Fruit fly (Drosophila melanogaster) whole organism, embryonic: Measurements from ENCODE around the gene CG43702.

Experiments used
- Asciz ChIP-seq: fragments of 200-800 bp; sonication (Bioruptor generic); optimal IDR thresholded peaks from 2 replicates; lab custom pipeline; 2017; ENCODE audit warnings: missing biosample characterization, mild to moderate bottlenecking, missing genetic modification characterization, missing genetic modification reagents
- Awh ChIP-seq: fragments of 200-800 bp; sonication (Bioruptor generic); IDR thresholded peaks from 2 replicates; pipeline ENCODE4, ENCODE4 v1.3.6; 2022; ENCODE audit warnings: missing biosample characterization, missing genetic modification characterization
- CG10366 ChIP-seq: fragments of 200-800 bp; sonication (Bioruptor generic); IDR thresholded peaks from 2 replicates; pipeline ENCODE4 v1.3.6; 2022; ENCODE audit warnings: missing biosample characterization, missing genetic modification characterization
- CG12071 ChIP-seq: fragments of 200-800 bp; sonication (Bioruptor generic); optimal IDR thresholded peaks from 3 replicates; lab custom pipeline; 2018; ENCODE audit warnings: missing biosample characterization, mild to moderate bottlenecking, missing genetic modification characterization
- CG12219 ChIP-seq: fragments of 200-800 bp; sonication (Bioruptor generic); optimal IDR thresholded peaks from 3 replicates; lab custom pipeline; 2018; ENCODE audit warnings: missing biosample characterization, mild to moderate bottlenecking, missing genetic modification characterization
- CG12769 ChIP-seq: fragments of 200-800 bp; sonication (Bioruptor generic); optimal IDR thresholded peaks from 2 replicates; lab custom pipeline; 2019; ENCODE audit warnings: missing biosample characterization, mild to moderate bottlenecking, missing genetic modification characterization, moderate library complexity
- CG13287 ChIP-seq: fragments of 200-800 bp; sonication (Bioruptor generic); IDR thresholded peaks from 2 replicates; pipeline ENCODE4 v1.3.6; 2022; ENCODE audit warnings: missing biosample characterization, missing genetic modification characterization; ENCODE audit not compliant: partially characterized antibody
- CG13296 ChIP-seq: fragments of 200-800 bp; sonication (Bioruptor generic); optimal IDR thresholded peaks from 3 replicates; lab custom pipeline; 2018; ENCODE audit warnings: missing biosample characterization, mild to moderate bottlenecking, missing genetic modification characterization
- CG14710 ChIP-seq: fragments of 200-800 bp; sonication (Bioruptor generic); optimal IDR thresholded peaks from 3 replicates; lab custom pipeline; 2019; ENCODE audit warnings: missing biosample characterization, mild to moderate bottlenecking, missing genetic modification characterization, moderate library complexity
- CG14860 ChIP-seq: fragments of 200-800 bp; sonication (Bioruptor generic); IDR thresholded peaks from 3 replicates; pipeline ENCODE4 v1.3.6; 2022; ENCODE audit warnings: missing biosample characterization, missing genetic modification characterization; ENCODE audit not compliant: partially characterized antibody
- CG1603 ChIP-seq: fragments of 200-800 bp; sonication (Bioruptor generic); optimal IDR thresholded peaks from 2 replicates; lab custom pipeline; 2019; ENCODE audit warnings: missing biosample characterization, mild to moderate bottlenecking, missing genetic modification characterization, moderate library complexity
- CG33557 ChIP-seq: fragments of 200-800 bp; sonication (Bioruptor generic); optimal IDR thresholded peaks from 2 replicates; lab custom pipeline; 2019; ENCODE audit warnings: missing biosample characterization, mild to moderate bottlenecking, missing genetic modification characterization, moderate library complexity
- CG3407 ChIP-seq: fragments of 200-800 bp; sonication (Bioruptor generic); optimal IDR thresholded peaks from 2 replicates; lab custom pipeline; 2018; ENCODE audit warnings: missing biosample characterization, mild to moderate bottlenecking, missing genetic modification characterization
- CG4328 ChIP-seq: fragments of 200-800 bp; sonication (Bioruptor generic); optimal IDR thresholded peaks from 3 replicates; lab custom pipeline; 2017; ENCODE audit warnings: missing biosample characterization, missing genetic modification reagents, missing genetic modification characterization
- CG4424 ChIP-seq: fragments of 200-800 bp; sonication (Bioruptor generic); optimal IDR thresholded peaks from 3 replicates; lab custom pipeline; 2016; ENCODE audit warnings: missing biosample characterization, missing genetic modification characterization
- CG6254 ChIP-seq: fragments of 200-800 bp; sonication (Bioruptor generic); optimal IDR thresholded peaks from 3 replicates; lab custom pipeline; 2017; ENCODE audit warnings: mild to moderate bottlenecking, missing biosample characterization, missing genetic modification reagents, missing genetic modification characterization
- CG6689 ChIP-seq: fragments of 200-800 bp; sonication (Bioruptor generic); IDR thresholded peaks from 2 replicates; pipeline ENCODE4 v1.3.6; 2022; ENCODE audit warnings: missing biosample characterization, missing genetic modification characterization
- CG7556 ChIP-seq: fragments of 200-800 bp; sonication (Bioruptor generic); optimal IDR thresholded peaks from 2 replicates; lab custom pipeline; 2017; ENCODE audit warnings: missing biosample characterization, mild to moderate bottlenecking, missing genetic modification characterization
- D19B ChIP-seq: fragments of 200-800 bp; sonication (Bioruptor generic); optimal IDR thresholded peaks from 2 replicates; lab custom pipeline; 2017; ENCODE audit warnings: missing biosample characterization, mild to moderate bottlenecking, missing genetic modification characterization
- Dp ChIP-seq: fragments of 200-800 bp; sonication (Bioruptor generic); optimal IDR thresholded peaks from 2 replicates; lab custom pipeline; 2018; ENCODE audit warnings: missing biosample characterization, mild to moderate bottlenecking, missing genetic modification characterization, moderate library complexity
- Drgx ChIP-seq: fragments of 200-800 bp; sonication (Bioruptor generic); IDR thresholded peaks from 2 replicates; pipeline ENCODE4 v1.3.6; 2022; ENCODE audit warnings: missing biosample characterization, missing genetic modification characterization
- ERR ChIP-seq: fragments of 200-800 bp; sonication (Bioruptor generic); optimal IDR thresholded peaks from 2 replicates; lab custom pipeline; 2016; ENCODE audit warnings: missing biosample characterization, missing genetic modification characterization
- H15 ChIP-seq: fragments of 200-800 bp; sonication (Bioruptor generic); IDR thresholded peaks from 3 replicates; pipeline ENCODE4 v1.3.6; 2022; ENCODE audit warnings: missing biosample characterization, missing genetic modification characterization
- Mad ChIP-seq: fragments of 200-800 bp; sonication (Bioruptor generic); optimal IDR thresholded peaks from 2 replicates; lab custom pipeline; 2016; ENCODE audit warnings: missing biosample characterization, missing genetic modification characterization
- Max ChIP-seq: fragments of 200-800 bp; sonication (Bioruptor generic); optimal IDR thresholded peaks from 2 replicates; lab custom pipeline; 2016; ENCODE audit warnings: missing biosample characterization, mild to moderate bottlenecking, missing genetic modification characterization
- Pdp1 ChIP-seq, 2 experiments: fragments of 200-800 bp; sonication (Bioruptor generic); optimal IDR thresholded peaks; 3 replicates each; lab custom pipeline; 2016; ENCODE audit warnings: missing biosample characterization in 2 of 2, missing genetic modification characterization in 2 of 2, mild to moderate bottlenecking in 1 of 2, moderate library complexity in 1 of 2
- Ptx1 ChIP-seq: fragments of 200-800 bp; sonication (Bioruptor generic); IDR thresholded peaks from 2 replicates; pipeline ENCODE4 v1.3.6; 2022; ENCODE audit warnings: missing biosample characterization, missing genetic modification characterization
- Scr ChIP-seq: fragments of 200-800 bp; sonication (Bioruptor generic); IDR thresholded peaks from 2 replicates; pipeline ENCODE4 v1.3.6; 2022; ENCODE audit warnings: missing biosample characterization, missing genetic modification characterization; ENCODE audit not compliant: partially characterized antibody
- Ssrp ChIP-seq: fragments of 200-800 bp; sonication (Bioruptor generic); optimal IDR thresholded peaks from 2 replicates; lab custom pipeline; 2018; ENCODE audit warnings: missing biosample characterization, mild to moderate bottlenecking, missing genetic modification characterization, moderate library complexity
- Stat92E ChIP-seq, 3 experiments: fragments of >200 bp in 2 of 3; fragments of 200-800 bp in 1 of 3; sonication (Bioruptor generic) in 1 of 3; optimal IDR thresholded peaks; 2 replicates each; lab custom pipeline; 2017 to 2019; ENCODE audit warnings: missing biosample characterization in 3 of 3, missing genetic modification characterization in 3 of 3, mild to moderate bottlenecking in 1 of 3, moderate library complexity in 1 of 3
- Vsx1 ChIP-seq: fragments of 200-800 bp; sonication (Bioruptor generic); optimal IDR thresholded peaks from 2 replicates; lab custom pipeline; 2017; ENCODE audit warnings: missing biosample characterization, mild to moderate bottlenecking, missing genetic modification characterization, missing genetic modification reagents
- Xrp1 ChIP-seq: fragments of 200-800 bp; sonication (Bioruptor generic); IDR thresholded peaks from 2 replicates; pipeline ENCODE4 v1.3.6; 2022; ENCODE audit warnings: missing biosample characterization, missing genetic modification characterization
- bsh ChIP-seq, 2 experiments: fragments of 200-800 bp; sonication (Bioruptor generic); optimal IDR thresholded peaks; 2 replicates each; lab custom pipeline; 2017 to 2018; ENCODE audit warnings: mild to moderate bottlenecking in 2 of 2, missing biosample characterization in 2 of 2, missing genetic modification characterization in 2 of 2, moderate library complexity in 1 of 2
- cad ChIP-seq: fragments of >200 bp; optimal IDR thresholded peaks from 2 replicates; lab custom pipeline; 2017; ENCODE audit warnings: missing biosample characterization, missing genetic modification characterization
- chm ChIP-seq: fragments of 200-800 bp; sonication (Bioruptor generic); IDR thresholded peaks from 2 replicates; pipeline ENCODE4 v1.3.6; 2022; ENCODE audit warnings: missing biosample characterization, missing genetic modification characterization
- crol ChIP-seq: fragments of 200-800 bp; sonication (Bioruptor generic); IDR thresholded peaks from 2 replicates; pipeline ENCODE4 v1.3.6; 2022; ENCODE audit warnings: missing biosample characterization, missing genetic modification characterization
- dimm ChIP-seq: fragments of 200-800 bp; sonication (Bioruptor generic); IDR thresholded peaks from 2 replicates; pipeline ENCODE4 v1.3.6; 2022; ENCODE audit warnings: missing biosample characterization, missing genetic modification characterization
- disco-r ChIP-seq: fragments of 200-800 bp; sonication (Bioruptor generic); optimal IDR thresholded peaks from 2 replicates; lab custom pipeline; 2016; ENCODE audit warnings: missing biosample characterization, missing genetic modification characterization
- gcm ChIP-seq: fragments of 200-800 bp; sonication (Bioruptor generic); optimal IDR thresholded peaks from 2 replicates; lab custom pipeline; 2019; ENCODE audit warnings: missing biosample characterization, mild to moderate bottlenecking, missing genetic modification characterization, moderate library complexity
- gsb-n ChIP-seq: fragments of 200-800 bp; sonication (Bioruptor generic); optimal IDR thresholded peaks from 3 replicates; lab custom pipeline; 2018; ENCODE audit warnings: missing biosample characterization, mild to moderate bottlenecking, missing genetic modification characterization
- ham ChIP-seq: fragments of 200-800 bp; sonication (Bioruptor generic); IDR thresholded peaks from 2 replicates; pipeline ENCODE4 v1.3.6; 2022; ENCODE audit warnings: missing biosample characterization, missing genetic modification characterization
- ken ChIP-seq: fragments of 200-800 bp; sonication (Bioruptor generic); IDR thresholded peaks from 3 replicates; pipeline ENCODE4 v1.3.6; 2022; ENCODE audit warnings: missing biosample characterization, missing genetic modification characterization
- kni ChIP-seq: fragments of 200-800 bp; sonication (Bioruptor generic); optimal IDR thresholded peaks from 3 replicates; lab custom pipeline; 2017; ENCODE audit warnings: mild to moderate bottlenecking, missing biosample characterization, missing genetic modification reagents, missing genetic modification characterization
- lmd ChIP-seq: fragments of 200-800 bp; sonication (Bioruptor generic); IDR thresholded peaks from 2 replicates; pipeline ENCODE4 v1.3.6; 2022; ENCODE audit warnings: missing biosample characterization, missing genetic modification characterization
- org-1 ChIP-seq: fragments of 200-800 bp; sonication (Bioruptor generic); optimal IDR thresholded peaks from 2 replicates; lab custom pipeline; 2017; ENCODE audit warnings: missing biosample characterization, missing genetic modification characterization
- phol ChIP-seq: fragments of 200-800 bp; sonication (Bioruptor generic); optimal IDR thresholded peaks from 3 replicates; lab custom pipeline; 2018; ENCODE audit warnings: missing biosample characterization, mild to moderate bottlenecking, missing genetic modification characterization, moderate library complexity
- run ChIP-seq: fragments of 200-800 bp; sonication (Bioruptor generic); optimal IDR thresholded peaks from 3 replicates; lab custom pipeline; 2018; ENCODE audit warnings: missing biosample characterization, mild to moderate bottlenecking, missing genetic modification characterization
- slp2 ChIP-seq: fragments of 200-800 bp; sonication (Bioruptor generic); optimal IDR thresholded peaks from 2 replicates; lab custom pipeline; 2016; ENCODE audit warnings: missing biosample characterization, missing genetic modification characterization
- wor ChIP-seq: fragments of 200-800 bp; sonication (Bioruptor generic); IDR thresholded peaks from 2 replicates; pipeline ENCODE4 v1.3.6; 2022; ENCODE audit warnings: missing biosample characterization, missing genetic modification characterization
- zfh1 ChIP-seq: fragments of 200-800 bp; sonication (Bioruptor generic); IDR thresholded peaks from 3 replicates; pipeline ENCODE4 v1.3.6; 2022; ENCODE audit warnings: missing biosample characterization, missing genetic modification characterization

Gene CG43702

DNA sequence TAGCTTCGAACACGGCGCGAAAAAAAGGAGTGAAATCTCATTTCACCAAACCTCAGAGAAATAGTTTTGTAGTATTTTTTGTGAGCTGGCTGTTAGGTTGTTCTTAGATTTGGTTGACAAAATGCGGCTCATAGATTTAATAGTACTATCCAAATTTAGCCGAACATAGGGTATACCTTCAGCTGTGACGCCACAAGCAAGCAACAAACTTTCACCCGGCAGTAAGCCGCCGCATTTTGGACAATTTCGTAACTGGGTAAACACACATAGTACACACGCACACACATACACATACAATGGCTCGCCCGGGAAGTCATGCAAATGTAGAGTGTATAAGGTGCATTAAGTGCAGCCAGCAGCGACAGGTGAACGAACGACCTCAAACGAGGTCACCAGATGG, 39.2 kb upstream of the CG43702 start (continued):
- TF ChIP-seq kni (GFP tag; lab: Kevin White, UChicago) (peak; percentile 75), CG3407 (peak; percentile 26), ham (GFP tag; lab: Robert Waterston, UW) (no peak), CG33557 (GFP tag; lab: Kevin White, UChicago) (no peak), ERR (GFP tag; lab: Kevin White, UChicago) (no peak), Ssrp (tag; lab: Kevin White, UChicago) (peak; percentile 9), Scr (GFP tag; lab: Robert Waterston, UW) (no peak), Drgx (GFP tag; lab: Robert Waterston, UW) (peak; percentile 41), zfh1 (no peak), ken (no peak), dimm (GFP tag; lab: Robert Waterston, UW) (no peak), slp2 (GFP tag; lab: Kevin White, UChicago) (no peak), Vsx1 (GFP tag; lab: Kevin White, UChicago) (no peak), CG10366 (no peak), crol (GFP tag; lab: Robert Waterston, UW) (peak; percentile 32; the same call in 1 of the 2 replicates), CG4328 (GFP tag; lab: Kevin White, UChicago) (no peak), Xrp1 (0 out of 2 replicates have a peak, but pooled peaks have one; percentile 6), Max (no peak), CG13287 (no peak), Ptx1 (GFP tag; lab: Robert Waterston, UW) (no peak), Dp (no peak), CG1603 (tag; lab: Kevin White, UChicago) (peak; percentile 57), wor (0 out of 2 replicates have a peak, but pooled peaks have one; percentile 14), CG6689 (peak; percentile 36; the same call in 1 of the 2 replicates), org-1 (no peak), CG14860 (no peak), CG12769 (tag; lab: Kevin White, UChicago) (no peak), Pdp1 (GFP tag; optimal IDR thresholded peaks at IDR 0.05; lab: Kevin White, UChicago) (peak in 1 of 2 experiments; percentile 38), lmd (GFP tag; lab: Robert Waterston, UW) (peak; percentile 7; the same call in 1 of the 2 replicates), run (tag; lab: Kevin White, UChicago) (no peak), CG12219 (GFP tag; lab: Kevin White, UChicago) (peak; percentile 19), CG6254 (peak; percentile 9), Stat92E (GFP tag; optimal IDR thresholded peaks at IDR 0.05; lab: Kevin White, UChicago) (no peak), D19B (no peak), bsh (GFP tag; optimal IDR thresholded peaks at IDR 0.05; lab: Kevin White, UChicago) (peak in 1 of 2 experiments; percentile 29), disco-r (no peak), phol (tag; lab: Kevin White, UChicago) (peak; percentile 26), H15 (GFP tag; lab: Robert Waterston, UW) (0 out of 3 replicates have a peak, but pooled peaks have one; percentile 7), chm (GFP tag; lab: Robert Waterston, UW) (0 out of 2 replicates have a peak, but pooled peaks have one; percentile 25), CG7556 (GFP tag; lab: Kevin White, UChicago) (no peak), gsb-n (tag; lab: Kevin White, UChicago) (no peak), CG13296 (GFP tag; lab: Kevin White, UChicago) (no peak), Awh (GFP tag; lab: Robert Waterston, UW) (0 out of 2 replicates have a peak, but pooled peaks have one; percentile 45), Mad (GFP tag; lab: Kevin White, UChicago) (no peak), Asciz (peak; percentile 40), gcm (GFP tag; lab: Kevin White, UChicago) (no peak), cad (GFP tag; lab: Kevin White, UChicago) (no peak), CG4424 (GFP tag; lab: Kevin White, UChicago) (peak; percentile 17), CG14710 (tag; lab: Kevin White, UChicago) (peak; percentile 4), CG12071 (peak; percentile 3)
